Fruit fly (Drosophila melanogaster) whole organism, wandering third instar larva: ENCODE data around the gene PGAP2.

ENCODE experiments used
- Abd-B ChIP-seq: fragments of >200 bp; optimal IDR thresholded peaks from 2 replicates; lab custom pipeline; 2017; ENCODE audit warnings: missing biosample characterization, missing genetic modification characterization
- Mio ChIP-seq: sonication (Bioruptor generic); optimal IDR thresholded peaks from 2 replicates; lab custom pipeline; 2016; ENCODE audit warnings: missing biosample characterization, missing genetic modification characterization

DNA sequence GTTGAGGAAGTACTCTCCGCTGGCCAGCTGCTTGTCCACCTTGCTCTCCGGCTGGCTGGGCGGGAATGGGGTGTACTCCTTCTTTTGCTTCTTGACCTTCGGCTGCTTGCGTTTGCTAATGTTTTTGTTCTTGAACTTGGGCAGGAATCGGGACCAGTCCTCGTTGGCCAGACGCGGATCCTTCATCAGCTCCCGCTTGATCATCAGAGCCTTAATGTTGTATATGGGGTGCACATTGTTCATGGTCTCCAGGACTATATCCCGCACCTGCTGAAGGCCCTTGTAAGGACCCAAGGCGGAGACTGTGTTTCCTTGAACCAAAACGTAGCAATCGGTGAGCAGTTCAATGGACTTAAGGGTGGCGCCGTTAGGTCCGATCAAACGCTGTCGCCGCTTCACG lies 49.7 kb upstream of the PGAP2 start:
- TF ChIP-seq Abd-B (GFP tag; lab: Kevin White, UChicago) (no peak), Mio (GFP tag; lab: Kevin White, UChicago) (no peak)
